Worm (Caenorhabditis elegans) whole organism, L2 larva: Measurements from ENCODE around the gene C51E3.10.
A peak's percentile ranks its signal among the peaks of the same experiment; 100 is the strongest.

Source experiments
- C34F6.9 ChIP-seq: fragments of 150-350 bp; optimal IDR thresholded peaks from 2 replicates; lab custom pipeline; 2014; ENCODE audit warnings: missing biosample characterization, missing genetic modification characterization
- F13H6.1 ChIP-seq: sonication (generic microtip); optimal IDR thresholded peaks from 2 replicates; lab custom pipeline; 2016; ENCODE audit warnings: missing genetic modification characterization, missing compliant biosample characterization
- R02D3.7 ChIP-seq: fragments of 150-350 bp; optimal IDR thresholded peaks from 2 replicates; lab custom pipeline; 2014; ENCODE audit warnings: missing biosample characterization, missing genetic modification characterization
- Y55F3AM.14 ChIP-seq: fragments of 200-800 bp; sonication (Bioruptor generic); optimal IDR thresholded peaks from 2 replicates; lab custom pipeline; 2018; ENCODE audit warnings: mild to moderate bottlenecking, missing genetic modification characterization, missing compliant biosample characterization
- ZK546.5 ChIP-seq: sonication (generic microtip); optimal IDR thresholded peaks from 2 replicates; lab custom pipeline; 2017; ENCODE audit warnings: missing biosample characterization, missing genetic modification characterization
- alr-1 ChIP-seq: fragments of 150-350 bp; optimal IDR thresholded peaks from 2 replicates; lab custom pipeline; 2014; ENCODE audit warnings: missing biosample characterization, missing genetic modification characterization
- ama-1 ChIP-seq: fragments of 150-350 bp; optimal IDR thresholded peaks from 2 replicates; lab custom pipeline; 2018; ENCODE audit warnings: inconsistent platforms
- blmp-1 ChIP-seq: sonication (generic microtip); optimal IDR thresholded peaks from 2 replicates; lab custom pipeline; 2017; ENCODE audit warnings: missing genetic modification characterization, mild to moderate bottlenecking, missing compliant biosample characterization, antibody characterized with exemption, moderate library complexity; ENCODE audit not compliant: insufficient read depth
- ceh-16 ChIP-seq: fragments of 150-350 bp; optimal IDR thresholded peaks from 2 replicates; lab custom pipeline; 2014; ENCODE audit warnings: missing biosample characterization, missing genetic modification characterization
- ceh-82 ChIP-seq: fragments of 150-350 bp; optimal IDR thresholded peaks from 2 replicates; lab custom pipeline; 2014; ENCODE audit warnings: missing biosample characterization, missing genetic modification characterization
- crh-2 ChIP-seq: sonication (generic microtip); optimal IDR thresholded peaks from 2 replicates; lab custom pipeline; 2017; ENCODE audit warnings: missing biosample characterization, missing genetic modification characterization
- dmd-4 ChIP-seq: sonication (generic microtip); optimal IDR thresholded peaks from 2 replicates; lab custom pipeline; 2017; ENCODE audit warnings: missing biosample characterization, missing genetic modification characterization
- egl-27 ChIP-seq: sonication (generic microtip); optimal IDR thresholded peaks from 3 replicates; lab custom pipeline; 2017; ENCODE audit warnings: missing biosample characterization, missing genetic modification reagents, missing genetic modification characterization
- elt-3 ChIP-seq: sonication (generic microtip); optimal IDR thresholded peaks from 2 replicates; lab custom pipeline; 2017; ENCODE audit warnings: missing biosample characterization, missing genetic modification characterization
- fos-1 ChIP-seq: fragments of 150-350 bp; optimal IDR thresholded peaks from 2 replicates; lab custom pipeline; 2014; ENCODE audit warnings: missing biosample characterization, missing genetic modification characterization
- lin-13 ChIP-seq: fragments of 150-350 bp; optimal IDR thresholded peaks from 2 replicates; lab custom pipeline; 2014; ENCODE audit warnings: missing biosample characterization, missing genetic modification reagents, missing genetic modification characterization
- lin-39 ChIP-seq: fragments of 150-350 bp; optimal IDR thresholded peaks from 2 replicates; lab custom pipeline; 2014; ENCODE audit warnings: missing biosample characterization, missing genetic modification reagents, missing genetic modification characterization
- lsy-2 ChIP-seq, 2 experiments: fragments of 150-350 bp in 1 of 2; sonication (generic microtip) in 1 of 2; optimal IDR thresholded peaks; 2 replicates each; lab custom pipeline; 2014 to 2017; ENCODE audit warnings: missing biosample characterization in 2 of 2, missing genetic modification characterization in 2 of 2
- mab-5 ChIP-seq: fragments of 150-350 bp; optimal IDR thresholded peaks from 2 replicates; lab custom pipeline; 2014; ENCODE audit warnings: missing biosample characterization, missing genetic modification characterization
- nhr-10 ChIP-seq: sonication (generic microtip); optimal IDR thresholded peaks from 2 replicates; lab custom pipeline; 2017; ENCODE audit warnings: missing biosample characterization, missing genetic modification characterization
- nhr-11 ChIP-seq: fragments of 150-350 bp; optimal IDR thresholded peaks from 2 replicates; lab custom pipeline; 2014; ENCODE audit warnings: missing biosample characterization, missing genetic modification characterization
- nhr-12 ChIP-seq: fragments of 150-350 bp; optimal IDR thresholded peaks from 2 replicates; lab custom pipeline; 2014; ENCODE audit warnings: missing biosample characterization, missing genetic modification characterization
- nhr-129 ChIP-seq: fragments of 150-350 bp; optimal IDR thresholded peaks from 2 replicates; lab custom pipeline; 2014; ENCODE audit warnings: missing biosample characterization, missing genetic modification characterization
- nhr-21 ChIP-seq: fragments of 150-350 bp; optimal IDR thresholded peaks from 2 replicates; lab custom pipeline; 2014; ENCODE audit warnings: missing biosample characterization, missing genetic modification characterization
- nhr-23 ChIP-seq: fragments of 150-350 bp; optimal IDR thresholded peaks from 2 replicates; lab custom pipeline; 2014; ENCODE audit warnings: missing biosample characterization, missing genetic modification reagents, missing genetic modification characterization
- nhr-237 ChIP-seq: fragments of 150-350 bp; optimal IDR thresholded peaks from 2 replicates; lab custom pipeline; 2014; ENCODE audit warnings: missing biosample characterization, missing genetic modification characterization
- nhr-25 ChIP-seq: fragments of 150-350 bp; sonication (generic microtip); optimal IDR thresholded peaks from 3 replicates; lab custom pipeline; 2014; ENCODE audit warnings: missing biosample characterization, missing genetic modification characterization
- nhr-6 ChIP-seq: fragments of 150-350 bp; optimal IDR thresholded peaks from 2 replicates; lab custom pipeline; 2014; ENCODE audit warnings: missing biosample characterization, missing genetic modification characterization
- nhr-77 ChIP-seq: fragments of 150-350 bp; optimal IDR thresholded peaks from 2 replicates; lab custom pipeline; 2014; ENCODE audit warnings: missing biosample characterization, missing genetic modification characterization
- peb-1 ChIP-seq: fragments of 150-350 bp; optimal IDR thresholded peaks from 2 replicates; lab custom pipeline; 2014; ENCODE audit warnings: missing biosample characterization, missing genetic modification characterization
- skn-1 ChIP-seq: sonication (generic microtip); optimal IDR thresholded peaks from 2 replicates; lab custom pipeline; 2017; ENCODE audit warnings: missing biosample characterization, missing genetic modification characterization
- sma-3 ChIP-seq: sonication (generic microtip); optimal IDR thresholded peaks from 2 replicates; lab custom pipeline; 2016; ENCODE audit warnings: missing genetic modification reagents, missing genetic modification characterization, missing compliant biosample characterization
- snpc-4 ChIP-seq: fragments of 150-350 bp; optimal IDR thresholded peaks from 2 replicates; lab custom pipeline; 2014; ENCODE audit warnings: missing biosample characterization, missing genetic modification characterization
- unc-55 ChIP-seq: fragments of 150-350 bp; sonication (generic microtip); optimal IDR thresholded peaks from 3 replicates; lab custom pipeline; 2014; ENCODE audit warnings: missing biosample characterization, missing genetic modification reagents, missing genetic modification characterization
- zag-1 ChIP-seq: fragments of 150-350 bp; optimal IDR thresholded peaks from 2 replicates; lab custom pipeline; 2014; ENCODE audit warnings: missing biosample characterization, missing genetic modification characterization
- ztf-1 ChIP-seq: fragments of 200-800 bp; sonication (Bioruptor generic); conservative IDR thresholded peaks from 2 replicates; pipeline ENCODE4 v1.3.6; 2022; ENCODE audit warnings: missing genetic modification characterization, missing compliant biosample characterization
- ztf-11 ChIP-seq: sonication (generic microtip); optimal IDR thresholded peaks from 2 replicates; lab custom pipeline; 2017; ENCODE audit warnings: missing biosample characterization, missing genetic modification characterization

The C51E3.10 gene

ce11 chrV:10145653-10146052 lies 15.3 kb downstream of the C51E3.10 start, which contains the start of gene C51E3.9:
Gene C51E3.9, plus strand, starts transcription at chrV:10145953.
- no peak for TF ChIP-seq fos-1
- TF ChIP-seq nhr-129 (tag; lab: Kevin White, UChicago), result peak; percentile 31
- no peak for TF ChIP-seq lsy-2 (tag; optimal IDR thresholded peaks at IDR 0.05; lab: Kevin White, UChicago)

ce11 chrV:10134077-10134693 lies 26.7 kb downstream of the C51E3.10 start, which contains the start of the genes C08B6.18, wdr-20 and C08B6.8:
Gene C08B6.18, minus strand, starts transcription at chrV:10134127.
Gene wdr-20, minus strand, starts transcription at chrV:10134158.
Gene C08B6.8, plus strand, starts transcription at chrV:10134643.
- TF ChIP-seq R02D3.7 (tag; lab: Kevin White, UChicago), result no peak
- no peak for TF ChIP-seq nhr-11 (tag; lab: Kevin White, UChicago)
- TF ChIP-seq nhr-21 (tag; lab: Kevin White, UChicago), result no peak
- TF ChIP-seq blmp-1, result no peak
- TF ChIP-seq C34F6.9 (tag; lab: Kevin White, UChicago), result peak; percentile 55
- no peak for TF ChIP-seq sma-3 (GFP tag; lab: Kevin White, UChicago)
- peak; percentile 65 for TF ChIP-seq snpc-4 (tag; lab: Kevin White, UChicago)
- TF ChIP-seq nhr-25 (tag; lab: Kevin White, UChicago), result no peak
- TF ChIP-seq nhr-129 (tag; lab: Kevin White, UChicago), result peak; percentile 14
- peak; percentile 47 for TF ChIP-seq lin-13 (GFP tag; lab: Kevin White, UChicago)
- TF ChIP-seq lsy-2 (tag; optimal IDR thresholded peaks at IDR 0.05; lab: Kevin White, UChicago), result peak in 1 of 2 experiments; percentile 38
- TF ChIP-seq dmd-4 (tag; lab: Kevin White, UChicago), result no peak
- TF ChIP-seq mab-5, result no peak
- peak; percentile 51 for TF ChIP-seq unc-55 (GFP tag; lab: Kevin White, UChicago)

- TF ChIP-seq dmd-4 (tag; lab: Kevin White, UChicago) (no peak), Y55F3AM.14 (GFP tag; lab: Kevin White, UChicago) (no peak), sma-3 (GFP tag; lab: Kevin White, UChicago) (no peak), crh-2 (no peak), ceh-16 (no peak), skn-1 (tag; lab: Kevin White, UChicago) (no peak), F13H6.1 (no peak), nhr-11 (tag; lab: Kevin White, UChicago) (no peak), nhr-10 (no peak), snpc-4 (tag; lab: Kevin White, UChicago) (no peak), nhr-6 (tag; lab: Kevin White, UChicago) (no peak), ama-1 (lab: Kevin White, UChicago) (no peak), nhr-77 (tag; lab: Kevin White, UChicago) (no peak), nhr-21 (tag; lab: Kevin White, UChicago) (no peak)
These were observed 27.7 kb downstream of the C51E3.10 start for ce11 chrV:10133277-10133676.

ce11 chrV:10130195-10130594 lies 30.7 kb downstream of the C51E3.10 start, which contains the start of gene aos-1:
Gene aos-1, minus strand, starts transcription at chrV:10130295.
- no peak for TF ChIP-seq nhr-77 (tag; lab: Kevin White, UChicago)
- no peak for TF ChIP-seq nhr-10
- TF ChIP-seq nhr-25 (tag; lab: Kevin White, UChicago), result no peak
- TF ChIP-seq dmd-4 (tag; lab: Kevin White, UChicago), result no peak
- no peak for TF ChIP-seq F13H6.1
- no peak for TF ChIP-seq blmp-1
- no peak for TF ChIP-seq ceh-82 (tag; lab: Kevin White, UChicago)
- TF ChIP-seq ama-1 (lab: Kevin White, UChicago), result no peak
- no peak for TF ChIP-seq skn-1 (tag; lab: Kevin White, UChicago)
- TF ChIP-seq lin-13 (GFP tag; lab: Kevin White, UChicago), result no peak
- no peak for TF ChIP-seq mab-5
- TF ChIP-seq nhr-11 (tag; lab: Kevin White, UChicago), result no peak
- TF ChIP-seq fos-1, result no peak
- no peak for TF ChIP-seq ztf-11 (tag; lab: Kevin White, UChicago)
- no peak for TF ChIP-seq ztf-1 (GFP tag; lab: Robert Waterston, UW)
- TF ChIP-seq nhr-237 (tag; lab: Kevin White, UChicago), result no peak

ce11 chrV:10124799-10125548 lies 36.0 kb downstream of the C51E3.10 start, which contains the start of gene C08B6.10:
Gene C08B6.10, plus strand, starts transcription at chrV:10125498.
- TF ChIP-seq crh-2 (no peak), fos-1 (peak; percentile 20)

- TF ChIP-seq alr-1 (tag; lab: Kevin White, UChicago) (no peak), ZK546.5 (tag; lab: Kevin White, UChicago) (no peak), ama-1 (lab: Kevin White, UChicago) (no peak), peb-1 (tag; lab: Kevin White, UChicago) (no peak), lsy-2 (tag; optimal IDR thresholded peaks at IDR 0.05; lab: Kevin White, UChicago) (no peak), nhr-10 (no peak), nhr-12 (tag; lab: Kevin White, UChicago) (no peak), ztf-11 (tag; lab: Kevin White, UChicago) (no peak), nhr-23 (tag; lab: Kevin White, UChicago) (no peak), zag-1 (tag; lab: Kevin White, UChicago) (no peak), crh-2 (no peak), lin-39 (no peak), blmp-1 (no peak), C34F6.9 (tag; lab: Kevin White, UChicago) (no peak), egl-27 (tag; lab: Kevin White, UChicago) (no peak), elt-3 (tag; lab: Kevin White, UChicago) (no peak), fos-1 (no peak), nhr-129 (tag; lab: Kevin White, UChicago) (no peak)
These were observed 37.6 kb downstream of the C51E3.10 start, which contains the start of gene C08B6.6 for ce11 chrV:10123324-10123723. Gene C08B6.6, plus strand, starts transcription at chrV:10123624.
